Fruit fly (Drosophila melanogaster) whole organism: ENCODE data around the gene CG17075.

Source experiments
- CG8478 ChIP-seq: fragments of >200 bp; optimal IDR thresholded peaks from 2 replicates; lab custom pipeline; 2018; ENCODE audit warnings: inconsistent platforms
- Dll ChIP-seq: fragments of >200 bp; optimal IDR thresholded peaks from 2 replicates; lab custom pipeline; 2017
- EcR ChIP-seq, 2 experiments: fragments of >200 bp; optimal IDR thresholded peaks; 2 replicates each; lab custom pipeline; 2017; ENCODE audit warnings: missing biosample characterization in 2 of 2, missing genetic modification characterization in 2 of 2, missing genetic modification reagents in 2 of 2
- pan ChIP-seq: fragments of >200 bp; optimal IDR thresholded peaks from 2 replicates; lab custom pipeline; 2017
- psq ChIP-seq: fragments of >200 bp; optimal IDR thresholded peaks from 2 replicates; lab custom pipeline; 2017
- usp ChIP-seq: fragments of >200 bp; optimal IDR thresholded peaks from 2 replicates; lab custom pipeline; 2017; ENCODE audit warnings: missing biosample characterization, missing genetic modification characterization, mixed read lengths

Gene CG17075

DNA sequence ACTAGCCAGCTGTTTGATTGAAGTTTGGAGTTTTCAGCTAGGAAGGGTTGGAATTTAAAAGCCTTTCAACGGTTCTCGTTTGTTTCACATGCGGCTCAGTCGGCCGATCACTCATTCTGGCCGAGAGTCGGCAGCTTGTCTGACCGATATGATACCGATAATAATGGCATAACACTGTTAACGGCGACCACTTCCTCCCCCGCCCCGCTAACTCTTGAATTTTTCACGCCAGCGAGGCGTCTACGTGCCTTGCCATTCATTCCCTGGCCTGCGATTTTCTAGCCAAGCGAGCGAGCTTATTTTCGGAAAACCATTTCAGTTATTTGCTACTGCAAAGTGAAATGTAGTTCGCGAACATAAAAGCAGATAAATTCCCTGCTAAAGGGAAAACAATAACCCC lies 32.7 kb upstream of the CG17075 start:
- TF ChIP-seq psq (lab: Kevin White, UChicago) (no peak), CG8478 (lab: Kevin White, UChicago) (no peak), usp (GFP tag; lab: Kevin White, UChicago) (no peak), EcR (GFP tag; optimal IDR thresholded peaks at IDR 0.05; lab: Kevin White, UChicago) (no peak), pan (lab: Kevin White, UChicago) (no peak), Dll (no peak)

dm6 chr2L:299038-299437 lies 31.7 kb upstream of the CG17075 start:
- TF ChIP-seq pan (lab: Kevin White, UChicago): no peak

dm6 chr2L:298285-298644 lies 31.0 kb upstream of the CG17075 start:
- TF ChIP-seq psq (lab: Kevin White, UChicago) (no peak), EcR (GFP tag; optimal IDR thresholded peaks at IDR 0.05; lab: Kevin White, UChicago) (no peak), Dll (no peak), CG8478 (lab: Kevin White, UChicago) (no peak), usp (GFP tag; lab: Kevin White, UChicago) (no peak), pan (lab: Kevin White, UChicago) (no peak)

- no peak for TF ChIP-seq psq (lab: Kevin White, UChicago)
- TF ChIP-seq EcR (GFP tag; optimal IDR thresholded peaks at IDR 0.05; lab: Kevin White, UChicago): no peak
- TF ChIP-seq usp (GFP tag; lab: Kevin White, UChicago): no peak
- TF ChIP-seq Dll: no peak
- no peak for TF ChIP-seq pan (lab: Kevin White, UChicago)
- no peak for TF ChIP-seq CG8478 (lab: Kevin White, UChicago)
Measured at dm6 chr2L:297480-298284, 30.4 kb upstream of the CG17075 start, which contains the start of gene Pi3K21B. TSS of gene Pi3K21B (plus strand) at chr2L:297880.

- no peak for TF ChIP-seq Dll
- peak; percentile 73 to 94 for TF ChIP-seq EcR (GFP tag; optimal IDR thresholded peaks at IDR 0.05; lab: Kevin White, UChicago)
Measured at dm6 chr2L:294452-295362, 27.4 kb upstream of the CG17075 start, which contains the start of the genes U2af38 and Stip1. TSS of gene U2af38 (minus strand) at chr2L:294681. TSS of gene Stip1 (plus strand) at chr2L:295122.

dm6 chr2L:292301-292700 lies 25.0 kb upstream of the CG17075 start, which contains the start of gene CG11562:
TSS of gene CG11562 (plus strand) at chr2L:292419.
- TF ChIP-seq psq (lab: Kevin White, UChicago): no peak
- no peak for TF ChIP-seq pan (lab: Kevin White, UChicago)
- no peak for TF ChIP-seq usp (GFP tag; lab: Kevin White, UChicago)
- no peak for TF ChIP-seq Dll
- TF ChIP-seq CG8478 (lab: Kevin White, UChicago): no peak

DNA sequence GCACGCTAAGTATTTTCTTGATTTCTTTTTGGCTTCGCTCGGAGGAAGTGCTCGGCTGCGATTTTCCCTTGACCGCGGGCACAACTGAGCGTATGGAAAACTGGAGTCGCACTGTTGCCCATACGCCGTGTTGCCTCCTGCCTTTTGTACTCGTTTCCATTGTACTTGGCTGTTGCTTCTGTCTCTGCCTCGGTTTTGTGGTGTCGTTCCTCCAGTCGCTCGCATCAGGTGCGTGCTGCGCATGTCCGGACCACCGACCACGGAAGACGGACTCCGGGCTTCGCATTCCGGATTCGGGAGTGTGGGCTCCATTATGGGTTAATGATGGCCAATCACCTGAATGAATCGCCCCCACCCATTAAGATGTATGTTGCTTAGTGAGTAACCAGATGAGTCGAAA lies 24.4 kb upstream of the CG17075 start, which contains the start of gene CG3625:
CG3625 (minus strand) TSS at position 139 of the 400 bp plus-strand sequence.
- TF ChIP-seq CG8478 (lab: Kevin White, UChicago): no peak
- no peak for TF ChIP-seq EcR (GFP tag; optimal IDR thresholded peaks at IDR 0.05; lab: Kevin White, UChicago)
- TF ChIP-seq pan (lab: Kevin White, UChicago): no peak
- no peak for TF ChIP-seq usp (GFP tag; lab: Kevin White, UChicago)
- TF ChIP-seq Dll: no peak
- TF ChIP-seq psq (lab: Kevin White, UChicago): no peak

DNA sequence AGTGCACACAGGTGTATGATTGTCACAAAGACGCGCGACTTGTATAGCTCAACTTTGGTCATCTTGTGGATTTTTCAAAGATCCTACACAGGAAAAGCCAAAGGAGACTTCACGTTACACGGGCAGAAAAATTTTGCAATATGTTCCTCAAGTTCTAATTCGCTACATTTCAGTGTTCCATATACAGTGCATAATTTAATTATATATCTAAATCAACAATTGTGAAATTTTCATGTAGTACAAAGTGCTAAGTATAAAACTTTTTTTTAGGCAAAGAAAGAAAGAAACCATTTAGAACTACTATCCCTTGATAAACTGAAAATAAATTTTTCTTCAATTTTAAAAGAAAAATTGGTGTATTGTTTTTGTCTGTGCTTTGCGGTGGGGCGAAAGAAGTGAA lies 23.6 kb upstream of the CG17075 start:
- TF ChIP-seq CG8478 (lab: Kevin White, UChicago) (no peak), pan (lab: Kevin White, UChicago) (no peak), Dll (no peak), psq (lab: Kevin White, UChicago) (no peak)

DNA sequence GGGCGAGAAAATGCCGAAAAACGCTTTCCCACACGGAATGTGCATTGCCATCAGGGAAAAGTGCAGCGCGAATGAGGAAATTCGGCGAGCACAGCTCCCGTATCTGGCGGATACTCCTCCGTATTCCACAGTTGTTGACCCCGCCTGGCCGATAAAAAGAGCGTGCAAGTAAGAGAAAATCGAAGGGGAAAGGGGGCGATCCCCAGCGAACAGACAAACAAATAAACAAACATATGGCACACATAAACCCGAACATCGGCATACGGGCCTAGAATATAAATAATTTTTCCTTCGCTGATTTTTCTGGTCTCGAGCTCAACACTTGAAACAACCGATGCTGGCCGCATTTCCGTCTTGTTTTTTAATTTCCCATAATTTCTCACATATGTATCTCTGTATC lies 23.1 kb upstream of the CG17075 start:
- TF ChIP-seq CG8478 (lab: Kevin White, UChicago) (no peak), EcR (GFP tag; optimal IDR thresholded peaks at IDR 0.05; lab: Kevin White, UChicago) (no peak), usp (GFP tag; lab: Kevin White, UChicago) (no peak), Dll (no peak), pan (lab: Kevin White, UChicago) (no peak), psq (lab: Kevin White, UChicago) (no peak)

dm6 chr2L:289044-289443 lies 21.7 kb upstream of the CG17075 start, which contains the start of gene Amnionless:
TSS of gene Amnionless (minus strand) at chr2L:289144.
- no peak for TF ChIP-seq pan (lab: Kevin White, UChicago)
- no peak for TF ChIP-seq psq (lab: Kevin White, UChicago)
- TF ChIP-seq CG8478 (lab: Kevin White, UChicago): no peak
- TF ChIP-seq EcR (GFP tag; optimal IDR thresholded peaks at IDR 0.05; lab: Kevin White, UChicago): no peak
- TF ChIP-seq Dll: no peak
- TF ChIP-seq usp (GFP tag; lab: Kevin White, UChicago): no peak

DNA sequence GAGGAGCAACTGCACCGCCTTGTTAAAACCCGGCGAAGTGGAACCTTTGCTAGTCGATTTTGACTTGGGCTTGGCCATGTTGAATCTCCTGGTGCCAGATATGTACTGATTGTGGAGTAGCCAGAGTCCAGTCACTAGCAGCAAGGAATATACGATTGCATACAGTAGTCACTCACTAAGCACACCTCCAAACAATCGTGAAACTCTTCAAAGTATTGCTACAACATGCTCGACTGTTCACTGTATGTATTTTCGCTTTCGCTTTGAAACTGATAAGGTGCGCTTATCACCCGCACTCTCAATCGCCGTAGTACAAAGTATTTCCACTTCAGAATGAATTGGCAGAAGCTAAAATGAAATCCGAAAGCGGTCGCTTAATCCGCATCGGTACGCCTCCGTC lies 19.1 kb upstream of the CG17075 start:
- peak in 1 of 2 experiments; percentile 4 for TF ChIP-seq EcR (GFP tag; optimal IDR thresholded peaks at IDR 0.05; lab: Kevin White, UChicago)
- TF ChIP-seq usp (GFP tag; lab: Kevin White, UChicago): no peak

DNA sequence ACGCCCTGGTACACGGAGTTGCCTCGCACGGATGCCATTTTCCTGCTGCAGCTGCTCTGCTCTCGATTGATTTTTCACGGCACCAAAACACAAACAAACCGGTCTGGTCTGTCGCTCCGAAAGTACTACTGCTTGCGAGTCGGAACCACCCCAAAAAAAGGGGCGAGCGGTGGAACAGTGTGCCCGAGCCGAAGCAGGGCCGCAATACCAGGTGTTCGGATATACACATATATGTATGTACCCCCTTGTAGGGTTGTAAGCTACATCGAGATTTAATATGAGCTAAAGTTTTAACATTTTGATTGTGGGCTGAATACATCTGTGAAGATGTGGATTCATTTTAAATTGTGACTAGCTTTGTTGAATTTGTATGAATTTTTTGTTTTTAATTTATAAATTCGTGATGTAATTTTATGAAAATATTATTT lies 18.3 kb upstream of the CG17075 start:
- TF ChIP-seq CG8478 (lab: Kevin White, UChicago) (no peak), Dll (no peak), usp (GFP tag; lab: Kevin White, UChicago) (no peak), EcR (GFP tag; optimal IDR thresholded peaks at IDR 0.05; lab: Kevin White, UChicago) (no peak), psq (lab: Kevin White, UChicago) (no peak), pan (lab: Kevin White, UChicago) (no peak)
